Fruit fly (Drosophila melanogaster) whole organism, embryonic: ENCODE data around the gene CG32706.

Experiments
- Antp ChIP-seq: fragments of 200-800 bp; sonication (Bioruptor generic); optimal IDR thresholded peaks from 3 replicates; lab custom pipeline; 2016; ENCODE audit warnings: missing biosample characterization, missing genetic modification characterization
- B-H2 ChIP-seq: fragments of 200-800 bp; sonication (Bioruptor generic); optimal IDR thresholded peaks from 2 replicates; lab custom pipeline; 2018; ENCODE audit warnings: missing biosample characterization, mild to moderate bottlenecking, missing genetic modification characterization
- Bdp1 ChIP-seq: fragments of 200-800 bp; sonication (Bioruptor generic); optimal IDR thresholded peaks from 3 replicates; lab custom pipeline; 2016; ENCODE audit warnings: missing biosample characterization, missing genetic modification characterization
- CG10209 ChIP-seq: fragments of 200-800 bp; sonication (Bioruptor generic); optimal IDR thresholded peaks from 3 replicates; lab custom pipeline; 2017; ENCODE audit warnings: missing biosample characterization, mild to moderate bottlenecking, missing genetic modification characterization, missing genetic modification reagents
- CG11560 ChIP-seq: fragments of 200-800 bp; sonication (Bioruptor generic); IDR thresholded peaks from 3 replicates; pipeline ENCODE4 v1.3.6; 2022; ENCODE audit warnings: missing biosample characterization, missing genetic modification characterization
- CG14014 ChIP-seq: fragments of 200-800 bp; sonication (Bioruptor generic); IDR thresholded peaks from 2 replicates; pipeline ENCODE4 v1.3.6; 2022; ENCODE audit warnings: missing biosample characterization, missing genetic modification characterization
- CG15073 ChIP-seq: fragments of 200-800 bp; sonication (Bioruptor generic); optimal IDR thresholded peaks from 2 replicates; lab custom pipeline; 2016; ENCODE audit warnings: missing biosample characterization, missing genetic modification characterization
- CG16779 ChIP-seq: fragments of 200-800 bp; sonication (Bioruptor generic); IDR thresholded peaks from 2 replicates; pipeline ENCODE4 v1.3.6; 2022; ENCODE audit warnings: missing biosample characterization, missing genetic modification characterization
- CG16815 ChIP-seq: fragments of 200-800 bp; sonication (Bioruptor generic); optimal IDR thresholded peaks from 3 replicates; lab custom pipeline; 2017; ENCODE audit warnings: missing biosample characterization, mild to moderate bottlenecking, missing genetic modification characterization
- CG1792 ChIP-seq: fragments of 200-800 bp; sonication (Bioruptor generic); optimal IDR thresholded peaks from 2 replicates; lab custom pipeline; 2016; ENCODE audit warnings: missing biosample characterization, missing genetic modification characterization
- CG42726 ChIP-seq: fragments of 200-800 bp; sonication (Bioruptor generic); IDR thresholded peaks from 2 replicates; pipeline ENCODE4 v1.3.6; 2022; ENCODE audit warnings: missing biosample characterization, missing genetic modification characterization; ENCODE audit not compliant: partially characterized antibody
- CG4404 ChIP-seq: fragments of 200-800 bp; sonication (Bioruptor generic); IDR thresholded peaks from 2 replicates; pipeline ENCODE4 v1.3.6; 2022; ENCODE audit warnings: missing biosample characterization, missing genetic modification characterization
- CG5245 ChIP-seq: fragments of 200-800 bp; sonication (Bioruptor generic); optimal IDR thresholded peaks from 3 replicates; lab custom pipeline; 2016; ENCODE audit warnings: missing biosample characterization, missing genetic modification characterization
- CG7556 ChIP-seq: fragments of 200-800 bp; sonication (Bioruptor generic); optimal IDR thresholded peaks from 2 replicates; lab custom pipeline; 2017; ENCODE audit warnings: missing biosample characterization, mild to moderate bottlenecking, missing genetic modification characterization
- CG7745 ChIP-seq: fragments of 200-800 bp; sonication (Bioruptor generic); optimal IDR thresholded peaks from 2 replicates; lab custom pipeline; 2018; ENCODE audit warnings: missing biosample characterization, mild to moderate bottlenecking, missing genetic modification characterization, moderate library complexity
- CG8359 ChIP-seq: fragments of 200-800 bp; sonication (Bioruptor generic); optimal IDR thresholded peaks from 2 replicates; lab custom pipeline; 2017; ENCODE audit warnings: missing biosample characterization, mild to moderate bottlenecking, missing genetic modification characterization, borderline replicate concordance
- CG9876 ChIP-seq: fragments of 200-800 bp; sonication (Bioruptor generic); optimal IDR thresholded peaks from 2 replicates; lab custom pipeline; 2016; ENCODE audit warnings: missing biosample characterization, missing genetic modification characterization
- Chrac-16 ChIP-seq: fragments of 200-800 bp; sonication (Bioruptor generic); optimal IDR thresholded peaks from 3 replicates; lab custom pipeline; 2016; ENCODE audit warnings: missing biosample characterization, missing genetic modification characterization
- CoRest ChIP-seq: fragments of 200-800 bp; sonication (Bioruptor generic); optimal IDR thresholded peaks from 3 replicates; lab custom pipeline; 2018; ENCODE audit warnings: missing biosample characterization, mild to moderate bottlenecking, missing genetic modification characterization, moderate library complexity
- Dll ChIP-seq: fragments of 200-800 bp; sonication (Bioruptor generic); IDR thresholded peaks from 4 replicates; pipeline ENCODE4 v1.3.6; 2022; ENCODE audit warnings: missing biosample characterization, missing genetic modification characterization; ENCODE audit not compliant: partially characterized antibody
- Eip74EF ChIP-seq, 2 experiments: fragments of 200-800 bp in 1 of 2; fragments of >200 bp in 1 of 2; sonication (Bioruptor generic) in 1 of 2; optimal IDR thresholded peaks; 2 replicates each; lab custom pipeline; 2017 to 2019; ENCODE audit warnings: missing biosample characterization in 2 of 2, missing genetic modification characterization in 2 of 2, mild to moderate bottlenecking in 1 of 2, moderate library complexity in 1 of 2
- Elba2 ChIP-seq: fragments of 200-800 bp; sonication (Bioruptor generic); optimal IDR thresholded peaks from 3 replicates; lab custom pipeline; 2016; ENCODE audit warnings: missing biosample characterization, missing genetic modification characterization
- Hr3 ChIP-seq: fragments of 200-800 bp; sonication (Bioruptor generic); optimal IDR thresholded peaks from 3 replicates; lab custom pipeline; 2016; ENCODE audit warnings: missing biosample characterization, missing genetic modification characterization
- MESR4 ChIP-seq: fragments of 200-800 bp; sonication (Bioruptor generic); optimal IDR thresholded peaks from 2 replicates; lab custom pipeline; 2018; ENCODE audit warnings: missing biosample characterization, mild to moderate bottlenecking, missing genetic modification characterization, moderate library complexity
- NfI ChIP-seq: fragments of 200-800 bp; sonication (Bioruptor generic); optimal IDR thresholded peaks from 3 replicates; lab custom pipeline; 2018; ENCODE audit warnings: missing biosample characterization, mild to moderate bottlenecking, missing genetic modification characterization, moderate library complexity
- Scr ChIP-seq: fragments of 200-800 bp; sonication (Bioruptor generic); IDR thresholded peaks from 2 replicates; pipeline ENCODE4 v1.3.6; 2022; ENCODE audit warnings: missing biosample characterization, missing genetic modification characterization; ENCODE audit not compliant: partially characterized antibody
- YL-1 ChIP-seq: fragments of 200-800 bp; sonication (Bioruptor generic); optimal IDR thresholded peaks from 3 replicates; lab custom pipeline; 2017; ENCODE audit warnings: missing biosample characterization, mild to moderate bottlenecking, missing genetic modification characterization
- bcd ChIP-seq: fragments of 200-800 bp; sonication (Bioruptor generic); optimal IDR thresholded peaks from 2 replicates; lab custom pipeline; 2017; ENCODE audit warnings: missing biosample characterization, mild to moderate bottlenecking, missing genetic modification characterization
- br ChIP-seq: fragments of >200 bp; optimal IDR thresholded peaks from 2 replicates; lab custom pipeline; 2017
- croc ChIP-seq: fragments of 200-800 bp; sonication (Bioruptor generic); conservative IDR thresholded peaks from 3 replicates; pipeline ENCODE4 v1.3.6; 2022; ENCODE audit warnings: missing biosample characterization, missing genetic modification characterization
- dan ChIP-seq: fragments of 200-800 bp; sonication (Bioruptor generic); IDR thresholded peaks from 2 replicates; pipeline ENCODE4 v1.3.6; 2022; ENCODE audit warnings: missing biosample characterization, missing genetic modification characterization
- dati ChIP-seq: fragments of 200-800 bp; sonication (Bioruptor generic); IDR thresholded peaks from 2 replicates; pipeline ENCODE4 v1.3.6; 2022; ENCODE audit warnings: missing biosample characterization, missing genetic modification characterization
- en ChIP-seq: fragments of 200-800 bp; sonication (Bioruptor generic); optimal IDR thresholded peaks from 2 replicates; lab custom pipeline; 2016; ENCODE audit warnings: missing biosample characterization, missing genetic modification characterization
- fru ChIP-seq: fragments of >200 bp; optimal IDR thresholded peaks from 2 replicates; lab custom pipeline; 2017
- gcm2 ChIP-seq: fragments of 200-800 bp; sonication (Bioruptor generic); optimal IDR thresholded peaks from 2 replicates; lab custom pipeline; 2016; ENCODE audit warnings: missing biosample characterization, missing genetic modification characterization
- gt ChIP-seq: fragments of 200-800 bp; sonication (Bioruptor generic); IDR thresholded peaks from 2 replicates; pipeline ENCODE4 v1.3.6; 2022; ENCODE audit warnings: missing biosample characterization, missing genetic modification characterization
- her ChIP-seq: fragments of 200-800 bp; sonication (Bioruptor generic); optimal IDR thresholded peaks from 2 replicates; lab custom pipeline; 2016; ENCODE audit warnings: missing biosample characterization, missing genetic modification characterization
- hth ChIP-seq: fragments of >200 bp; optimal IDR thresholded peaks from 2 replicates; lab custom pipeline; 2017; ENCODE audit warnings: inconsistent platforms
- kay ChIP-seq: fragments of 200-800 bp; sonication (Bioruptor generic); optimal IDR thresholded peaks from 2 replicates; lab custom pipeline; 2016; ENCODE audit warnings: missing biosample characterization, missing genetic modification characterization
- lilli ChIP-seq: fragments of 200-800 bp; sonication (Bioruptor generic); optimal IDR thresholded peaks from 3 replicates; lab custom pipeline; 2016; ENCODE audit warnings: missing biosample characterization, missing genetic modification characterization
- oc ChIP-seq: fragments of 200-800 bp; sonication (Bioruptor generic); optimal IDR thresholded peaks from 2 replicates; lab custom pipeline; 2018; ENCODE audit warnings: missing biosample characterization, mild to moderate bottlenecking, missing genetic modification characterization, moderate library complexity
- peb ChIP-seq: fragments of 200-800 bp; sonication (Bioruptor generic); IDR thresholded peaks from 2 replicates; pipeline ENCODE4 v1.3.6; 2022; ENCODE audit warnings: missing biosample characterization, missing genetic modification characterization
- prd ChIP-seq, 3 experiments: fragments of >200 bp in 2 of 3; fragments of 200-800 bp in 1 of 3; sonication (Bioruptor generic) in 1 of 3; optimal IDR thresholded peaks in 2 of 3; IDR thresholded peaks in 1 of 3; 2 replicates in 2 of 3; 3 replicates in 1 of 3; pipeline versions ENCODE4 v1.3.6 to Lab custom; 2017 to 2022; ENCODE audit warnings: missing biosample characterization in 1 of 3, missing genetic modification characterization in 1 of 3
- ro ChIP-seq: fragments of 200-800 bp; sonication (Bioruptor generic); IDR thresholded peaks from 2 replicates; pipeline ENCODE4 v1.3.6; 2022; ENCODE audit warnings: missing biosample characterization, missing genetic modification characterization
- scrt ChIP-seq: fragments of 200-800 bp; sonication (Bioruptor generic); optimal IDR thresholded peaks from 2 replicates; lab custom pipeline; 2018; ENCODE audit warnings: missing biosample characterization, mild to moderate bottlenecking, missing genetic modification characterization, moderate library complexity
- sim ChIP-seq: fragments of 200-800 bp; sonication (Bioruptor generic); IDR thresholded peaks from 2 replicates; pipeline ENCODE4 v1.3.6; 2022; ENCODE audit warnings: missing biosample characterization, missing genetic modification characterization
- slbo ChIP-seq: fragments of 200-800 bp; sonication (Bioruptor generic); IDR thresholded peaks from 2 replicates; pipeline ENCODE4 v1.3.6; 2022; ENCODE audit warnings: missing biosample characterization, missing genetic modification characterization
- slp2 ChIP-seq: fragments of 200-800 bp; sonication (Bioruptor generic); optimal IDR thresholded peaks from 2 replicates; lab custom pipeline; 2016; ENCODE audit warnings: missing biosample characterization, missing genetic modification characterization
- tio ChIP-seq: fragments of 200-800 bp; sonication (Bioruptor generic); optimal IDR thresholded peaks from 2 replicates; lab custom pipeline; 2017; ENCODE audit warnings: missing biosample characterization, missing genetic modification characterization, inconsistent platforms
- tup ChIP-seq: fragments of 200-800 bp; sonication (Bioruptor generic); optimal IDR thresholded peaks from 2 replicates; lab custom pipeline; 2016; ENCODE audit warnings: missing biosample characterization, mild to moderate bottlenecking, missing genetic modification characterization, moderate library complexity
- z ChIP-seq: fragments of 200-800 bp; sonication (Bioruptor generic); IDR thresholded peaks from 3 replicates; pipeline ENCODE4 v1.3.6; 2022; ENCODE audit warnings: missing biosample characterization, missing genetic modification characterization

The CG32706 gene

dm6 chrX:9127264-9128011 lies 40.5 kb downstream of the CG32706 start (continued):
- TF ChIP-seq B-H2: no peak
- no peak for TF ChIP-seq gcm2 (GFP tag; lab: Kevin White, UChicago)
- no peak for TF ChIP-seq ro (GFP tag; lab: Robert Waterston, UW)
- no peak for TF ChIP-seq peb (GFP tag; lab: Robert Waterston, UW)
- no peak for TF ChIP-seq slp2 (GFP tag; lab: Kevin White, UChicago)
- no peak for TF ChIP-seq CG4404
- TF ChIP-seq Hr3 (GFP tag; lab: Kevin White, UChicago): no peak
- TF ChIP-seq tio (GFP tag; lab: Kevin White, UChicago): peak; percentile 15
- no peak for TF ChIP-seq CG42726 (GFP tag; lab: Robert Waterston, UW)
- no peak for TF ChIP-seq CG11560 (tag; lab: Robert Waterston, UW)
- no peak for TF ChIP-seq scrt
- no peak for TF ChIP-seq tup (GFP tag; lab: Kevin White, UChicago)
- no peak for TF ChIP-seq en (GFP tag; lab: Kevin White, UChicago)
- TF ChIP-seq NfI: no peak
- no peak for TF ChIP-seq Chrac-16 (GFP tag; lab: Kevin White, UChicago)
- no peak for TF ChIP-seq CG7745
- TF ChIP-seq prd (optimal IDR thresholded peaks at IDR 0.05; lab: Kevin White, UChicago): no peak
- TF ChIP-seq prd (GFP tag; IDR thresholded peaks at IDR 0.05; lab: Robert Waterston, UW): peak; percentile 64; the same call in 2 of the 3 replicates
- no peak for TF ChIP-seq CG16815 (GFP tag; lab: Kevin White, UChicago)
- no peak for TF ChIP-seq kay (GFP tag; lab: Kevin White, UChicago)
- TF ChIP-seq slbo (GFP tag; lab: Robert Waterston, UW): 0 out of 2 replicates have a peak, but pooled peaks have one; percentile 33
- TF ChIP-seq hth (lab: Kevin White, UChicago): no peak
- TF ChIP-seq CG9876 (GFP tag; lab: Kevin White, UChicago): no peak
- TF ChIP-seq CG14014 (GFP tag; lab: Robert Waterston, UW): no peak
- no peak for TF ChIP-seq CG15073 (GFP tag; lab: Kevin White, UChicago)
- peak; percentile 17 for TF ChIP-seq bcd
- TF ChIP-seq CoRest (tag; lab: Kevin White, UChicago): peak; percentile 2
- no peak for TF ChIP-seq Bdp1 (GFP tag; lab: Kevin White, UChicago)
- TF ChIP-seq MESR4 (GFP tag; lab: Kevin White, UChicago): no peak
- TF ChIP-seq Eip74EF (GFP tag; optimal IDR thresholded peaks at IDR 0.05; lab: Kevin White, UChicago): no peak
- no peak for TF ChIP-seq gt (GFP tag; lab: Robert Waterston, UW)
- TF ChIP-seq CG5245: no peak
- TF ChIP-seq br (lab: Kevin White, UChicago): no peak
- TF ChIP-seq CG16779: no peak
- TF ChIP-seq dan (GFP tag; lab: Robert Waterston, UW): no peak
- TF ChIP-seq Scr: no peak
- TF ChIP-seq CG8359 (GFP tag; lab: Kevin White, UChicago): no peak
- TF ChIP-seq dati (GFP tag; lab: Robert Waterston, UW): no peak
- TF ChIP-seq her (GFP tag; lab: Kevin White, UChicago): no peak
- no peak for TF ChIP-seq YL-1 (GFP tag; lab: Kevin White, UChicago)
- TF ChIP-seq Dll (GFP tag; lab: Robert Waterston, UW): no peak
- no peak for TF ChIP-seq lilli (GFP tag; lab: Kevin White, UChicago)
- TF ChIP-seq CG1792: no peak
- TF ChIP-seq Antp (GFP tag; lab: Kevin White, UChicago): no peak
- TF ChIP-seq fru (lab: Kevin White, UChicago): no peak
- TF ChIP-seq z (GFP tag; lab: Robert Waterston, UW): no peak
- no peak for TF ChIP-seq CG7556 (GFP tag; lab: Kevin White, UChicago)
- TF ChIP-seq oc (tag; lab: Kevin White, UChicago): no peak
- no peak for TF ChIP-seq croc
- TF ChIP-seq sim (GFP tag; lab: Robert Waterston, UW): no peak
- TF ChIP-seq CG10209: no peak
- TF ChIP-seq Elba2 (GFP tag; lab: Kevin White, UChicago): no peak
